Fruit fly (Drosophila melanogaster) whole organism, embryonic: ENCODE measurements around the gene Dpm2.

Source experiments
- Atf-2 ChIP-seq: fragments of 200-800 bp; sonication (Bioruptor generic); optimal IDR thresholded peaks from 2 replicates; lab custom pipeline; 2016; ENCODE audit warnings: missing biosample characterization, missing genetic modification characterization
- Bdp1 ChIP-seq: fragments of 200-800 bp; sonication (Bioruptor generic); optimal IDR thresholded peaks from 3 replicates; lab custom pipeline; 2016; ENCODE audit warnings: missing biosample characterization, missing genetic modification characterization
- CG10267 ChIP-seq: fragments of 200-800 bp; sonication (Bioruptor generic); optimal IDR thresholded peaks from 2 replicates; lab custom pipeline; 2018; ENCODE audit warnings: missing biosample characterization, mild to moderate bottlenecking, missing genetic modification characterization, moderate library complexity
- CG11504 ChIP-seq: fragments of 200-800 bp; sonication (Bioruptor generic); optimal IDR thresholded peaks from 3 replicates; lab custom pipeline; 2019; ENCODE audit warnings: missing biosample characterization, mild to moderate bottlenecking, missing genetic modification characterization, moderate library complexity
- CG11695 ChIP-seq: fragments of 200-800 bp; sonication (Bioruptor generic); IDR thresholded peaks from 3 replicates; pipeline ENCODE4 v1.3.6; 2022; ENCODE audit warnings: missing biosample characterization, missing genetic modification characterization
- CG12155 ChIP-seq: fragments of 200-800 bp; sonication (Bioruptor generic); optimal IDR thresholded peaks from 3 replicates; lab custom pipeline; 2016; ENCODE audit warnings: missing biosample characterization, missing genetic modification characterization
- CG12769 ChIP-seq: fragments of 200-800 bp; sonication (Bioruptor generic); optimal IDR thresholded peaks from 2 replicates; lab custom pipeline; 2019; ENCODE audit warnings: missing biosample characterization, mild to moderate bottlenecking, missing genetic modification characterization, moderate library complexity
- CG13296 ChIP-seq: fragments of 200-800 bp; sonication (Bioruptor generic); optimal IDR thresholded peaks from 3 replicates; lab custom pipeline; 2018; ENCODE audit warnings: missing biosample characterization, mild to moderate bottlenecking, missing genetic modification characterization
- CG13894 ChIP-seq: fragments of 200-800 bp; sonication (Bioruptor generic); optimal IDR thresholded peaks from 3 replicates; lab custom pipeline; 2018; ENCODE audit warnings: missing biosample characterization, mild to moderate bottlenecking, missing genetic modification characterization, moderate library complexity
- CG17186 ChIP-seq: fragments of 200-800 bp; sonication (Bioruptor generic); optimal IDR thresholded peaks from 3 replicates; lab custom pipeline; 2017; ENCODE audit warnings: missing biosample characterization, missing genetic modification reagents, missing genetic modification characterization
- CG17361 ChIP-seq: fragments of 200-800 bp; sonication (Bioruptor generic); IDR thresholded peaks from 3 replicates; pipeline ENCODE4 v1.3.6; 2022; ENCODE audit warnings: missing biosample characterization, missing genetic modification characterization
- CG17612 ChIP-seq: fragments of 200-800 bp; sonication (Bioruptor generic); IDR thresholded peaks from 2 replicates; pipeline ENCODE4 v1.3.6; 2022; ENCODE audit warnings: missing biosample characterization, missing genetic modification characterization
- CG18262 ChIP-seq: fragments of 200-800 bp; optimal IDR thresholded peaks from 3 replicates; lab custom pipeline; 2019; ENCODE audit warnings: missing biosample characterization, mild to moderate bottlenecking, missing genetic modification characterization, moderate library complexity
- CG2678 ChIP-seq: fragments of 200-800 bp; sonication (Bioruptor generic); optimal IDR thresholded peaks from 3 replicates; lab custom pipeline; 2019; ENCODE audit warnings: missing biosample characterization, mild to moderate bottlenecking, missing genetic modification characterization, moderate library complexity
- CG2712 ChIP-seq: fragments of 200-800 bp; optimal IDR thresholded peaks from 3 replicates; lab custom pipeline; 2019; ENCODE audit warnings: missing biosample characterization, mild to moderate bottlenecking, missing genetic modification characterization, moderate library complexity
- CG31441 ChIP-seq: fragments of 200-800 bp; sonication (Bioruptor generic); IDR thresholded peaks from 2 replicates; pipeline ENCODE4 v1.3.6; 2022; ENCODE audit warnings: missing biosample characterization, missing genetic modification characterization
- CG7839 ChIP-seq: fragments of 200-800 bp; sonication (Bioruptor generic); optimal IDR thresholded peaks from 3 replicates; lab custom pipeline; 2018; ENCODE audit warnings: missing biosample characterization, mild to moderate bottlenecking, missing genetic modification characterization, moderate library complexity
- CG9437 ChIP-seq: fragments of 200-800 bp; sonication (Bioruptor generic); optimal IDR thresholded peaks from 2 replicates; lab custom pipeline; 2018; ENCODE audit warnings: missing biosample characterization, mild to moderate bottlenecking, missing genetic modification characterization
- CTCF ChIP-seq: fragments of 200-800 bp; sonication (Bioruptor generic); optimal IDR thresholded peaks from 2 replicates; lab custom pipeline; 2017; ENCODE audit warnings: missing biosample characterization, mild to moderate bottlenecking, missing genetic modification characterization, moderate library complexity
- CoRest ChIP-seq: fragments of 200-800 bp; sonication (Bioruptor generic); optimal IDR thresholded peaks from 3 replicates; lab custom pipeline; 2018; ENCODE audit warnings: missing biosample characterization, mild to moderate bottlenecking, missing genetic modification characterization, moderate library complexity
- HLH3B ChIP-seq: fragments of 200-800 bp; sonication (Bioruptor generic); IDR thresholded peaks from 2 replicates; pipeline ENCODE4 v1.3.6; 2022; ENCODE audit warnings: missing biosample characterization, missing genetic modification characterization
- Hr51 ChIP-seq, 2 experiments: fragments of 200-800 bp; sonication (Bioruptor generic); optimal IDR thresholded peaks; 2 replicates in 1 of 2; 3 replicates in 1 of 2; lab custom pipeline; 2016 to 2018; ENCODE audit warnings: missing biosample characterization in 2 of 2, missing genetic modification characterization in 2 of 2, mild to moderate bottlenecking in 1 of 2, moderate library complexity in 1 of 2
- Meics ChIP-seq: fragments of 200-800 bp; sonication (Bioruptor generic); optimal IDR thresholded peaks from 2 replicates; lab custom pipeline; 2017; ENCODE audit warnings: missing biosample characterization, mild to moderate bottlenecking, missing genetic modification characterization
- Oli ChIP-seq: fragments of 200-800 bp; sonication (Bioruptor generic); optimal IDR thresholded peaks from 2 replicates; lab custom pipeline; 2018; ENCODE audit warnings: missing biosample characterization, mild to moderate bottlenecking, missing genetic modification characterization, moderate library complexity
- Rfx ChIP-seq: fragments of 200-800 bp; sonication (Bioruptor generic); IDR thresholded peaks from 2 replicates; pipeline ENCODE4 v1.3.6; 2022; ENCODE audit warnings: missing biosample characterization, missing genetic modification characterization
- Sox102F ChIP-seq: fragments of 200-800 bp; sonication (Bioruptor generic); optimal IDR thresholded peaks from 2 replicates; lab custom pipeline; 2018; ENCODE audit warnings: missing biosample characterization, mild to moderate bottlenecking, missing genetic modification characterization, moderate library complexity
- TFAM ChIP-seq: fragments of 200-800 bp; sonication (Bioruptor generic); optimal IDR thresholded peaks from 2 replicates; lab custom pipeline; 2017; ENCODE audit warnings: missing biosample characterization, missing genetic modification characterization, inconsistent platforms
- Vsx1 ChIP-seq: fragments of 200-800 bp; sonication (Bioruptor generic); optimal IDR thresholded peaks from 2 replicates; lab custom pipeline; 2017; ENCODE audit warnings: missing biosample characterization, mild to moderate bottlenecking, missing genetic modification characterization, missing genetic modification reagents
- bsh ChIP-seq, 2 experiments: fragments of 200-800 bp; sonication (Bioruptor generic); optimal IDR thresholded peaks; 2 replicates each; lab custom pipeline; 2017 to 2018; ENCODE audit warnings: mild to moderate bottlenecking in 2 of 2, missing biosample characterization in 2 of 2, missing genetic modification characterization in 2 of 2, moderate library complexity in 1 of 2
- dmrt99B ChIP-seq: fragments of 200-800 bp; sonication (Bioruptor generic); optimal IDR thresholded peaks from 2 replicates; lab custom pipeline; 2018; ENCODE audit warnings: missing biosample characterization, mild to moderate bottlenecking, missing genetic modification characterization, moderate library complexity
- dysf ChIP-seq: fragments of 200-800 bp; sonication (Bioruptor generic); IDR thresholded peaks from 3 replicates; pipeline ENCODE4 v1.3.6; 2022; ENCODE audit warnings: missing biosample characterization, missing genetic modification characterization
- en ChIP-seq: fragments of 200-800 bp; sonication (Bioruptor generic); optimal IDR thresholded peaks from 2 replicates; lab custom pipeline; 2016; ENCODE audit warnings: missing biosample characterization, missing genetic modification characterization
- esg ChIP-seq: fragments of 200-800 bp; sonication (Bioruptor generic); conservative IDR thresholded peaks from 2 replicates; pipeline ENCODE4 v1.3.6; 2022; ENCODE audit warnings: missing biosample characterization, missing genetic modification characterization
- fru ChIP-seq: fragments of >200 bp; optimal IDR thresholded peaks from 2 replicates; lab custom pipeline; 2017
- gem ChIP-seq: fragments of 200-800 bp; sonication (Bioruptor generic); optimal IDR thresholded peaks from 2 replicates; lab custom pipeline; 2019; ENCODE audit warnings: missing biosample characterization, mild to moderate bottlenecking, missing genetic modification characterization, moderate library complexity
- grau ChIP-seq: fragments of 200-800 bp; optimal IDR thresholded peaks from 3 replicates; lab custom pipeline; 2019; ENCODE audit warnings: missing biosample characterization, mild to moderate bottlenecking, missing genetic modification characterization, moderate library complexity
- gsb-n ChIP-seq: fragments of 200-800 bp; sonication (Bioruptor generic); optimal IDR thresholded peaks from 3 replicates; lab custom pipeline; 2018; ENCODE audit warnings: missing biosample characterization, mild to moderate bottlenecking, missing genetic modification characterization
- lbe ChIP-seq: fragments of 200-800 bp; sonication (Bioruptor generic); optimal IDR thresholded peaks from 2 replicates; lab custom pipeline; 2016; ENCODE audit warnings: missing biosample characterization, mild to moderate bottlenecking, missing genetic modification characterization
- nmo ChIP-seq: fragments of 200-800 bp; sonication (Bioruptor generic); optimal IDR thresholded peaks from 2 replicates; lab custom pipeline; 2018; ENCODE audit warnings: missing biosample characterization, mild to moderate bottlenecking, missing genetic modification characterization, moderate library complexity
- nom ChIP-seq: fragments of 200-800 bp; sonication (Bioruptor generic); optimal IDR thresholded peaks from 2 replicates; lab custom pipeline; 2017; ENCODE audit warnings: missing biosample characterization, missing genetic modification characterization, mild to moderate bottlenecking, moderate library complexity, missing genetic modification reagents
- row ChIP-seq: fragments of 200-800 bp; sonication (Bioruptor generic); IDR thresholded peaks from 3 replicates; pipeline ENCODE4 v1.3.6; 2022; ENCODE audit warnings: missing biosample characterization, missing genetic modification characterization
- sd ChIP-seq: fragments of 200-800 bp; sonication (Bioruptor generic); optimal IDR thresholded peaks from 3 replicates; lab custom pipeline; 2018; ENCODE audit warnings: missing biosample characterization, mild to moderate bottlenecking, missing genetic modification characterization, moderate library complexity
- sens ChIP-seq: fragments of 200-800 bp; sonication (Bioruptor generic); peaks from one replicate; lab custom pipeline; 2016; ENCODE audit warnings: missing biosample characterization, missing genetic modification characterization
- tgo ChIP-seq: fragments of 200-800 bp; sonication (Bioruptor generic); IDR thresholded peaks from 3 replicates; pipeline ENCODE4 v1.3.6; 2022; ENCODE audit warnings: missing biosample characterization, missing genetic modification characterization
- unpg ChIP-seq: fragments of 200-800 bp; sonication (Bioruptor generic); optimal IDR thresholded peaks from 3 replicates; lab custom pipeline; 2018; ENCODE audit warnings: missing biosample characterization, mild to moderate bottlenecking, missing genetic modification characterization, moderate library complexity
- wor ChIP-seq: fragments of 200-800 bp; sonication (Bioruptor generic); IDR thresholded peaks from 2 replicates; pipeline ENCODE4 v1.3.6; 2022; ENCODE audit warnings: missing biosample characterization, missing genetic modification characterization

The Dpm2 gene

DNA sequence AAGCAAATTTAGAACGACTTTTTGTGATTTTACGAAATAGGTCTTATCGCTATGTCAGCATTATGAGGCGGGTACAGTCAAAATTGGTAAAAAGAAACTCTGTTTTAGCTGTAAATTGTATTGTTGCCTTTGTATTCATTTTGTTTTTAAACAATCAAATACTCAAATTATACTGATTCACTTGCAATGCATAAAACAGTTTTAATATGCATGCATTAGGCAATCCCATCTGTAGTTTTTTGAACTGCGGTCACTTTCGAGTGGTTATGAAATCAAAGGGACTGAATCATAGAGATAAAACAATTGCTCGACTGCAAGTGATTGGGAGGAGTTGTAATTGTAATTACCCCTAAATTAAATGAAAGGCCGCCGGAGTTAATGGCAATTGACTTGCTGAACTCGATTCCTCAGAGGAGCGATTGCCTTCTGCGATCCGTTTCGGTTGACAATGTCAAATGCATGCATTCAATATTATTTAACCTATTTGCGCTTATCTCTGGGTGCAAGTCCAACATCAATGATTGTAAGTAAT is 20.4 kb downstream of the Dpm2 start (continued):
- TF ChIP-seq dysf (GFP tag; lab: Robert Waterston, UW) (0 out of 3 replicates have a peak, but pooled peaks have one; percentile 34), CG12769 (tag; lab: Kevin White, UChicago) (peak; percentile 15), TFAM (GFP tag; lab: Kevin White, UChicago) (no peak)

DNA sequence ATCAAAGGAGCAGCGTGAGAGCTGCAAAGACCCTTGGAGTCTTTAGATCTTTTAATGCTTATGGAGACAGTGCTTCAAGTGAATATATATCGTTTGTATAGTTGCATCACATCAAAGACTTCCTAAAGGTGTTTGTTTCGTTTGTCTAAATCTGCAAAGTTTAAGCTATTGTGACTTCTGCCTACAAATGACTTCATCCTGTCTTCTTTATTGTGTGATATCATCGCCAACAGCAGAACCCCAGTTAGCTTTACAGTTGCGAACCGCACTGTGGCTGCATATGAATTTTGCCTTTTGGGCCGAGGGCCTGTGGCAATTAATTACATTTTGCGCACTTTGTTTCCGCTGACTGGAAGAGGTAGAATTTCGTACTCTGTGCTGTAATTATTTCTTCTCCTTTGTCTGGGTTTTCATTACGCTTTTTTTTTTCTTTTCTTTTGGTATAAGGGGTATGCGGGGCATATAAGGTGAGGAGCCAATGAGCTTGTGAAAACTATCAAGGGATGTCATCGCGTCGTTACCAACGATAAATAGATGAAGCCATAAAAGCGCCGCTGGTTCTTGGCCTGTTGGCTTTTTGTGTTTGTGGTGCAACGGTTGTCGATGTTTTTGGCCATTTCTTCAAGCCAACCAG is 23.1 kb downstream of the Dpm2 start:
- TF ChIP-seq tgo (no peak), sens (GFP tag; lab: Kevin White, UChicago) (peak; percentile 9), nom (GFP tag; lab: Kevin White, UChicago) (peak; percentile 19), CG11695 (GFP tag; lab: Robert Waterston, UW) (peak; percentile 48; the same call in 1 of the 3 replicates), lbe (GFP tag; lab: Kevin White, UChicago) (peak; percentile 65), gsb-n (no peak), row (GFP tag; lab: Robert Waterston, UW) (0 out of 3 replicates have a peak, but pooled peaks have one; percentile 5), bsh (GFP tag; optimal IDR thresholded peaks at IDR 0.05; lab: Kevin White, UChicago) (peak in 1 of 2 experiments; percentile 61), Rfx (GFP tag; lab: Robert Waterston, UW) (no peak), en (GFP tag; lab: Kevin White, UChicago) (no peak), Vsx1 (no peak)

dm6 chr3L:3343260-3343659 is 23.9 kb downstream of the Dpm2 start:
- no peak for TF ChIP-seq HLH3B (GFP tag; lab: Robert Waterston, UW)
- peak; percentile 15 for TF ChIP-seq CG18262 (tag; lab: Kevin White, UChicago)
- TF ChIP-seq Oli (tag; lab: Kevin White, UChicago): peak; percentile 35
- peak; percentile 44 for TF ChIP-seq CG11504
- no peak for TF ChIP-seq CG17612 (GFP tag; lab: Robert Waterston, UW)
- no peak for TF ChIP-seq Bdp1 (GFP tag; lab: Kevin White, UChicago)
- peak; percentile 5 for TF ChIP-seq dmrt99B (tag; lab: Kevin White, UChicago)
- TF ChIP-seq CTCF: no peak
- TF ChIP-seq wor (GFP tag; lab: Robert Waterston, UW): no peak
- TF ChIP-seq Sox102F (GFP tag; lab: Kevin White, UChicago): peak; percentile 12
- peak; percentile 4 for TF ChIP-seq Meics (GFP tag; lab: Kevin White, UChicago)
- peak; percentile 5 for TF ChIP-seq CG10267 (tag; lab: Kevin White, UChicago)
- peak; percentile 35 for TF ChIP-seq CG2678 (tag; lab: Kevin White, UChicago)
- peak in 1 of 2 experiments; percentile 56 for TF ChIP-seq Hr51 (GFP tag; optimal IDR thresholded peaks at IDR 0.05; lab: Kevin White, UChicago)
- peak; percentile 17 for TF ChIP-seq CoRest (tag; lab: Kevin White, UChicago)
- TF ChIP-seq gem (tag; lab: Kevin White, UChicago): peak; percentile 53
- peak; percentile 48; the same call in 1 of the 2 replicates for TF ChIP-seq CG31441 (GFP tag; lab: Robert Waterston, UW)
- peak in 1 of 2 experiments; percentile 10 for TF ChIP-seq bsh (GFP tag; optimal IDR thresholded peaks at IDR 0.05; lab: Kevin White, UChicago)
- peak; percentile 3 for TF ChIP-seq CG13296 (GFP tag; lab: Kevin White, UChicago)
- TF ChIP-seq nmo (GFP tag; lab: Kevin White, UChicago): peak; percentile 17
- TF ChIP-seq CG13894: no peak
- no peak for TF ChIP-seq sd (tag; lab: Kevin White, UChicago)
- no peak for TF ChIP-seq CG12155 (GFP tag; lab: Kevin White, UChicago)
- no peak for TF ChIP-seq Atf-2 (GFP tag; lab: Kevin White, UChicago)
- TF ChIP-seq sens (GFP tag; lab: Kevin White, UChicago): peak; percentile 74
- no peak for TF ChIP-seq fru (lab: Kevin White, UChicago)
- peak; percentile 23 for TF ChIP-seq unpg (GFP tag; lab: Kevin White, UChicago)
- peak; percentile 1 for TF ChIP-seq CG9437
- peak; percentile 14 for TF ChIP-seq CG7839
- TF ChIP-seq grau (tag; lab: Kevin White, UChicago): peak; percentile 2
- no peak for TF ChIP-seq esg (GFP tag; lab: Robert Waterston, UW)
- TF ChIP-seq CG17186: no peak
- 0 out of 3 replicates have a peak, but pooled peaks have one; percentile 14 for TF ChIP-seq CG17361 (GFP tag; lab: Robert Waterston, UW)
- peak; percentile 51 for TF ChIP-seq lbe (GFP tag; lab: Kevin White, UChicago)
- peak; percentile 5 for TF ChIP-seq CG2712 (tag; lab: Kevin White, UChicago)
